Fruit fly (Drosophila melanogaster) whole organism, wandering third instar larva: ENCODE results near the gene tal-3A.

ENCODE experiments used
- Hr78 ChIP-seq: fragments of >200 bp; optimal IDR thresholded peaks from 2 replicates; lab custom pipeline; 2017; ENCODE audit warnings: missing biosample characterization, missing genetic modification characterization
- ey ChIP-seq: fragments of 200-800 bp; sonication (Bioruptor generic); optimal IDR thresholded peaks from 2 replicates; lab custom pipeline; 2016; ENCODE audit warnings: missing biosample characterization, missing genetic modification characterization
- h ChIP-seq: fragments of 200-800 bp; sonication (Bioruptor generic); optimal IDR thresholded peaks from 3 replicates; lab custom pipeline; 2016; ENCODE audit warnings: missing biosample characterization, mild to moderate bottlenecking, missing genetic modification characterization
- jim ChIP-seq: fragments of 175-275, 200-325 bp; sonication (Bioruptor generic); optimal IDR thresholded peaks from 2 replicates; lab custom pipeline; 2016; ENCODE audit warnings: missing biosample characterization, mild to moderate bottlenecking, missing genetic modification characterization
- lola ChIP-seq: fragments of >200 bp; optimal IDR thresholded peaks from 2 replicates; lab custom pipeline; 2017; ENCODE audit warnings: missing biosample characterization, missing genetic modification characterization
- pan ChIP-seq: fragments of >200 bp; optimal IDR thresholded peaks from 2 replicates; lab custom pipeline; 2017
- rgr ChIP-seq: fragments of 200-800 bp; sonication (Bioruptor generic); optimal IDR thresholded peaks from 3 replicates; lab custom pipeline; 2016; ENCODE audit warnings: missing biosample characterization, mild to moderate bottlenecking, missing genetic modification characterization

DNA sequence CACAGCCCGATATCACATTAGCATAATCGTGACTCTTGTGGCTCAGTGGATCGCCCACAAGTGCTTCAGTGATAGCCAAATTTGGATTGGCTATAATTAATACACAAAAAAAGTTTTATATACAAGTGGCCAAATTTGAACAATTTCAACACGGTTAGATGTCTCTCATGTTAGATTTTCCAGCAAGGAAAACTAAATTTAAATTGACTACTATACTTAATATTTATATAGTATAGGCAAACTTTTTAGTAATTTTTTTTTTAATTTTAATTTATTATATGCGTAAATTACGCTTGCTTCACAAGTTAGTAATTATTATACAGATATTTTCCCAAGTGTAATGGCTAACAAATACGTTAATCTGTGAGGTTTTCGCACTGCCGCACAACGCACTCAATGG lies 47.9 kb upstream of the tal-3A start:
- TF ChIP-seq ey (no peak), lola (no peak), pan (lab: Kevin White, UChicago) (no peak), h (GFP tag; lab: Kevin White, UChicago) (no peak), jim (GFP tag; lab: Kevin White, UChicago) (no peak), rgr (no peak), Hr78 (GFP tag; lab: Kevin White, UChicago) (no peak)
